Fruit fly (Drosophila melanogaster): ENCODE measurements around the gene Mcm2.

Mcm2 gene

DNA sequence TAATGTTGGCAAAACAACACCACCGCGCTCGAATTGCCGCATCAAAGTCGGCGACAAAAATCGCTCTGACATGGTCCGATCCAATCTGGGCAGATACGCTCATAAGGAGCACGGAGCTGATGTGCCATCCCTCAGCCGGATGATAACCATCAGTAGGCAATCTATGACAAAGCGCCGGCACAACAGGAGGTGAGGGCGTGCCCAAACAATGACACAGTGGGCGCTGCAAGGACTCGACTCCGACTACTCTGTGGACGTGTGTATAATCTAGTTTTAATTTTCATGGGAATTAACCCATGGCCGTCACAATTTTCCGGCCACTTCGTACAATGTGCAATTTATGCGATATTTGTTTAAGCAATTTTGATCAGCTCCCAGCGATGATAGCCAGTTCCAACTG lies 10.3 kb downstream of the Mcm2 start (continued):
- TF ChIP-seq CG33213 (GFP tag; optimal IDR thresholded peaks at IDR 0.05): no peak
- no peak for TF ChIP-seq CG9437 (GFP tag; optimal IDR thresholded peaks at IDR 0.05)
- TF ChIP-seq Fer3 (tag; optimal IDR thresholded peaks at IDR 0.05): no peak
- no peak for TF ChIP-seq NfI (GFP tag; optimal IDR thresholded peaks at IDR 0.05)
- TF ChIP-seq Fer2 (tag; optimal IDR thresholded peaks at IDR 0.05): no peak
- TF ChIP-seq dmrt11E (tag; optimal IDR thresholded peaks at IDR 0.05): no peak
- no peak for TF ChIP-seq kni (GFP tag; optimal IDR thresholded peaks at IDR 0.05)
- peak in 1 of 2 experiments; percentile 10 for TF ChIP-seq tll (GFP tag; optimal IDR thresholded peaks at IDR 0.05)
- TF ChIP-seq fd3F (GFP tag; optimal IDR thresholded peaks at IDR 0.05): no peak
- peak; percentile 32 for TF ChIP-seq CG15479 (GFP tag; optimal IDR thresholded peaks at IDR 0.05)

DNA sequence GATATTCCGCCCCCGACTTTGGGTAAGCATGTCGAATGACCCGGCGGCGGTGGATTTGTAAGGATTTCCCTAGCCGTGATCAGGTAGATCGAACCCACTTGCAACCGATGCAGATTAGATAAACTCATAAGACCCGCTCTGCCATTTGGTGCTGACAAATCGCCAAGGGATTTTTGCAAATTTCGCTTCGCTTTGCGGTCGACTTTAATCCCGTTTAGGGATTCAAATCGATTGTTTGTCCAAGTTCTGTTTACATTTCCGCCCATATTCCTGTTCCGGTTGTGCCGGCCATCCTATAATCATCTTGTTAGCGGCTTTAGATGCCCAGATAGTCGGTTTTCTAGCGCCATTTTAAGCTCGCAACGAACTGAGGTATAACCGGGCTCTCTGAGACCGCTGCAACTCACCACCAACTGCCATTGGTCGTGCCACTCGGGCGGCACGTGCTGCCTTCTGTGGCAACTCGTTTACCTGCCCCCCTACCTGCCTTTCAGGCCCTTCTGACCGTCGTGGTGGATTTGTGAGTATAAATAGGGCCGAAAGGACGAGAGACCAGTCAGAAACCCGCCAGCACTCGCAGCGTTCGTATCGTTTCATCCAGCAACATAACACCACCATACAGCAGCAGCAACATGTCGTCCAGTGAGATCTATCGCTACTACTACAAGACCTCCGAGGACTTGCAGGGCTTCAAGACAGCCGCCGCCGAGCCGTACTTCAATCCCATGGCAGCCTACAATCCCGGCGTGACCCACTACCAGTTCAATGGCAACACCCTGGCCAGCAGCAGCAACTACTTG lies 12.9 kb downstream of the Mcm2 start, which contains the start of gene ato:
Gene ato, plus strand, starts transcription at position 559 of the 800 bp plus-strand sequence.
- peak in 1 of 2 experiments; percentile 56 for TF ChIP-seq tll (GFP tag; optimal IDR thresholded peaks at IDR 0.05)
- TF ChIP-seq Abd-B (GFP tag; optimal IDR thresholded peaks at IDR 0.05): no peak
- no peak; the same call in 3 of the 4 replicates for TF ChIP-seq Dll (GFP tag; IDR thresholded peaks at IDR 0.05; ENCODE audit: partially characterized antibody)
- no peak for TF ChIP-seq CG16813 (GFP tag; IDR thresholded peaks at IDR 0.05; ENCODE audit: partially characterized antibody)
- TF ChIP-seq dmrt11E (tag; optimal IDR thresholded peaks at IDR 0.05): no peak
- peak; percentile 41 for TF ChIP-seq Neu2 (GFP tag; optimal IDR thresholded peaks at IDR 0.05; ENCODE audit: borderline replicate concordance)
- TF ChIP-seq CG4707 (GFP tag; optimal IDR thresholded peaks at IDR 0.05): no peak
- no peak for TF ChIP-seq pan (optimal IDR thresholded peaks at IDR 0.05)
- TF ChIP-seq pan (GFP tag; optimal IDR thresholded peaks at IDR 0.05 in 1 of 2, IDR thresholded peaks at IDR 0.05 in 1 of 2): no peak
- no peak for TF ChIP-seq CG8944 (GFP tag; optimal IDR thresholded peaks at IDR 0.05)
- TF ChIP-seq Nf-YB (GFP tag; optimal IDR thresholded peaks at IDR 0.05): peak; percentile 94
- peak; percentile 80 for TF ChIP-seq crol (GFP tag; IDR thresholded peaks at IDR 0.05)
- TF ChIP-seq CG4328 (GFP tag; optimal IDR thresholded peaks at IDR 0.05): no peak
- no peak for TF ChIP-seq pnt (GFP tag; optimal IDR thresholded peaks at IDR 0.05)
- no peak for TF ChIP-seq CG7372 (GFP tag; IDR thresholded peaks at IDR 0.05)
- no peak for TF ChIP-seq CG15073 (GFP tag; optimal IDR thresholded peaks at IDR 0.05)
- no peak for TF ChIP-seq emc (GFP tag; optimal IDR thresholded peaks at IDR 0.05)
- no peak for TF ChIP-seq knrl (GFP tag; IDR thresholded peaks at IDR 0.05; ENCODE audit: partially characterized antibody)
- TF ChIP-seq nau (GFP tag; optimal IDR thresholded peaks at IDR 0.05): no peak
- TF ChIP-seq Med (GFP tag): no peak
- peak; percentile 90 for TF ChIP-seq Deaf1 (tag; optimal IDR thresholded peaks at IDR 0.05)
- TF ChIP-seq tup (GFP tag; optimal IDR thresholded peaks at IDR 0.05): no peak
- peak; percentile 94 for TF ChIP-seq CG15479 (GFP tag; optimal IDR thresholded peaks at IDR 0.05)
- TF ChIP-seq tin (GFP tag; optimal IDR thresholded peaks at IDR 0.05): no peak
- no peak for TF ChIP-seq z (GFP tag; IDR thresholded peaks at IDR 0.05)
- TF ChIP-seq HLHmδ (GFP tag; optimal IDR thresholded peaks at IDR 0.05): peak; percentile 95
- TF ChIP-seq Oli (tag; optimal IDR thresholded peaks at IDR 0.05): no peak
- peak; percentile 53 for TF ChIP-seq sens (GFP tag)
- TF ChIP-seq toy (GFP tag; IDR thresholded peaks at IDR 0.05): no peak
- TF ChIP-seq Nf-YC (tag; optimal IDR thresholded peaks at IDR 0.05): peak; percentile 94
- peak; percentile 57 for TF ChIP-seq Jarid2 (GFP tag; optimal IDR thresholded peaks at IDR 0.05)
- TF ChIP-seq Ets65A (GFP tag): peak; percentile 15

Measured in whole organism, embryonic.